Worm (Caenorhabditis elegans): Measurements from ENCODE around the gene rla-2.

rla-2 gene

DNA sequence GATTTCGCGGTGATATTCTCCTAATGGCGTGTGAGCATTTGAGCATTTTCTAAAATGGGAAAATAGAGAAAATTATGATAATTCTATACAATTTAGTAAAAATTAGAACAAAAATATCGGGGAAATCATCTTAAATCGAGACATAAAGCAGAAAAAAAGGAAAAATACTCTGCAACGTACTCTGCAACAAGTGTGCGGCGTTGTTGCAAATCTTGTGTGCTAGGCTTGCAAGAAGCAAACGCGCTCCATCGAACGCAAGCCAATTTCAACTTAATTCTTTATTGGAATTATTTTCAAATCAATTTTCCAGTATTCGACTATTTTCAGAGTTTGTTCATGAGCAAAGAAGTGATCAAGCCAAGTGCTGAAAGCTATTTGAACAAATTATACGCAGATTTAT lies 16.0 kb upstream of the rla-2 start, which contains the start of the genes Y62E10A.20, Y62E10A.23 and mdt-9 (continued):
- no peak for TF ChIP-seq madf-10 (tag; optimal IDR thresholded peaks at IDR 0.05)
- peak; percentile 69 for TF ChIP-seq F49E8.2 (tag; optimal IDR thresholded peaks at IDR 0.05; ENCODE audit: insufficient read depth)
- no peak for TF ChIP-seq ceh-58 (GFP tag; IDR thresholded peaks at IDR 0.05)
- TF ChIP-seq B0019.2 (GFP tag; conservative IDR thresholded peaks at IDR 0.05) = no peak
- TF ChIP-seq mel-28 (tag; optimal IDR thresholded peaks at IDR 0.05; ENCODE audit: borderline replicate concordance) = no peak
- TF ChIP-seq ZK185.1 (tag; optimal IDR thresholded peaks at IDR 0.05; ENCODE audit: poor library complexity, severe bottlenecking) = peak; percentile 17
- no peak for TF ChIP-seq zfh-2 (GFP tag; conservative IDR thresholded peaks at IDR 0.05)
- TF ChIP-seq F23B12.7 (tag; optimal IDR thresholded peaks at IDR 0.05; ENCODE audit: insufficient read depth) = peak; percentile 41
- no peak for TF ChIP-seq egl-44 (GFP tag; IDR thresholded peaks at IDR 0.05)
- TF ChIP-seq K12H6.12 (tag; optimal IDR thresholded peaks at IDR 0.05) = no peak
- no peak for TF ChIP-seq C17E4.6 (GFP tag; IDR thresholded peaks at IDR 0.05)
- no peak for TF ChIP-seq sdz-38 (tag; optimal IDR thresholded peaks at IDR 0.05)
- no peak for TF ChIP-seq ztf-25 (GFP tag; IDR thresholded peaks at IDR 0.05)
- no peak for TF ChIP-seq hlh-12 (tag; optimal IDR thresholded peaks at IDR 0.05)
- TF ChIP-seq cebp-1 (GFP tag; IDR thresholded peaks at IDR 0.05) = no peak
- peak; percentile 45 for TF ChIP-seq cebp-1 (tag; optimal IDR thresholded peaks at IDR 0.05)
- no peak for TF ChIP-seq ama-1 (optimal IDR thresholded peaks at IDR 0.05)
- no peak for TF ChIP-seq ama-1 (GFP tag; optimal IDR thresholded peaks at IDR 0.05)
- TF ChIP-seq tbp1 (GFP tag; optimal IDR thresholded peaks at IDR 0.05) = peak; percentile 42
- no peak for TF ChIP-seq lir-1 (GFP tag; conservative IDR thresholded peaks at IDR 0.05)
- TF ChIP-seq hmg-20 (GFP tag; IDR thresholded peaks at IDR 0.05) = no peak
- no peak for TF ChIP-seq K11D2.4 (GFP tag; IDR thresholded peaks at IDR 0.05)
- TF ChIP-seq nfya-2 (GFP tag; IDR thresholded peaks at IDR 0.05) = no peak
- TF ChIP-seq cebp-2 (GFP tag; IDR thresholded peaks at IDR 0.05) = no peak
- TF ChIP-seq F33H1.4 (GFP tag; IDR thresholded peaks at IDR 0.05) = peak; percentile 46
- peak; percentile 41 for TF ChIP-seq lsl-1 (GFP tag; optimal IDR thresholded peaks at IDR 0.05)
- TF ChIP-seq nhr-80 (tag; optimal IDR thresholded peaks at IDR 0.05) = no peak
- peak; percentile 39 for TF ChIP-seq ztf-18 (tag; optimal IDR thresholded peaks at IDR 0.05)
- peak; percentile 61 for TF ChIP-seq snpc-1.1 (tag; optimal IDR thresholded peaks at IDR 0.05; ENCODE audit: insufficient read depth)
- TF ChIP-seq atf-7 (tag; optimal IDR thresholded peaks at IDR 0.05) = no peak
- no peak for TF ChIP-seq bed-1 (GFP tag; IDR thresholded peaks at IDR 0.05)
- no peak for TF ChIP-seq sptf-2 (GFP tag; optimal IDR thresholded peaks at IDR 0.05)
- no peak for TF ChIP-seq B0035.1 (tag; optimal IDR thresholded peaks at IDR 0.05)
- TF ChIP-seq egl-18 (GFP tag; IDR thresholded peaks at IDR 0.05) = no peak
- TF ChIP-seq Y53F4B.3 (GFP tag; IDR thresholded peaks at IDR 0.05) = no peak
- no peak for TF ChIP-seq ceh-79 (tag; optimal IDR thresholded peaks at IDR 0.05)
- no peak for TF ChIP-seq xnd-1 (tag; optimal IDR thresholded peaks at IDR 0.05)
- TF ChIP-seq F10E7.11 (tag; optimal IDR thresholded peaks at IDR 0.05) = no peak
- no peak for TF ChIP-seq fkh-3 (tag; optimal IDR thresholded peaks at IDR 0.05)
- no peak for TF ChIP-seq attf-3 (GFP tag; conservative IDR thresholded peaks at IDR 0.05)
- TF ChIP-seq lag-1 (GFP tag; IDR thresholded peaks at IDR 0.05) = no peak
- peak; percentile 49 for TF ChIP-seq dpl-1 (GFP tag; optimal IDR thresholded peaks at IDR 0.05)
- no peak for TF ChIP-seq gei-17 (GFP tag; optimal IDR thresholded peaks at IDR 0.05)
- peak; percentile 3 for TF ChIP-seq snpc-3.4 (tag; optimal IDR thresholded peaks at IDR 0.05)
- no peak for TF ChIP-seq F57A8.1 (GFP tag; optimal IDR thresholded peaks at IDR 0.05)
- TF ChIP-seq akir-1 (GFP tag; optimal IDR thresholded peaks at IDR 0.05) = no peak
- TF ChIP-seq pbrm-1 (GFP tag; IDR thresholded peaks at IDR 0.05) = no peak
- TF ChIP-seq F39B2.1 (GFP tag; IDR thresholded peaks at IDR 0.05) = no peak
- TF ChIP-seq T26A5.8 (tag; optimal IDR thresholded peaks at IDR 0.05) = no peak
- no peak for TF ChIP-seq repo-1 (tag; optimal IDR thresholded peaks at IDR 0.05)

All from whole organism, young adult.